Worm (Caenorhabditis elegans) whole organism, midembryonic: Measurements from ENCODE around the gene xbx-3.

Experiments used
- T22C8.4 ChIP-seq: fragments of 200-800 bp; sonication (Bioruptor generic); IDR thresholded peaks from 2 replicates; pipeline ENCODE4 v1.3.6; 2022; ENCODE audit warnings: missing genetic modification characterization, missing compliant biosample characterization
- flt-1 ChIP-seq: fragments of 200-800 bp; sonication (Bioruptor generic); IDR thresholded peaks from 2 replicates; pipeline ENCODE4 v1.3.6; 2022; ENCODE audit warnings: missing genetic modification characterization, missing compliant biosample characterization
- klf-2 ChIP-seq: fragments of 200-800 bp; sonication (Bioruptor generic); conservative IDR thresholded peaks from 2 replicates; pipeline ENCODE4 v1.3.6; 2022; ENCODE audit warnings: missing genetic modification reagents, missing genetic modification characterization, missing compliant biosample characterization
- med-1 ChIP-seq: sonication (generic microtip); optimal IDR thresholded peaks from 2 replicates; lab custom pipeline; 2017; ENCODE audit warnings: missing genetic modification characterization, mild to moderate bottlenecking, missing compliant biosample characterization, antibody characterized with exemption, missing genetic modification reagents; ENCODE audit not compliant: insufficient read depth
- ref-1 ChIP-seq: fragments of 200-800 bp; sonication (Bioruptor generic); conservative IDR thresholded peaks from 2 replicates; pipeline ENCODE4 v1.3.6; 2022; ENCODE audit warnings: missing genetic modification reagents, missing genetic modification characterization, missing compliant biosample characterization
- ztf-23 ChIP-seq: fragments of 200-800 bp; sonication (Bioruptor generic); IDR thresholded peaks from 2 replicates; pipeline ENCODE4 v1.3.6; 2022; ENCODE audit warnings: missing genetic modification reagents, missing genetic modification characterization, missing compliant biosample characterization
- ztf-29 ChIP-seq: fragments of 200-800 bp; sonication (Bioruptor generic); IDR thresholded peaks from 2 replicates; pipeline ENCODE4 v1.3.6; 2022; ENCODE audit warnings: missing genetic modification reagents, missing genetic modification characterization, missing compliant biosample characterization

DNA sequence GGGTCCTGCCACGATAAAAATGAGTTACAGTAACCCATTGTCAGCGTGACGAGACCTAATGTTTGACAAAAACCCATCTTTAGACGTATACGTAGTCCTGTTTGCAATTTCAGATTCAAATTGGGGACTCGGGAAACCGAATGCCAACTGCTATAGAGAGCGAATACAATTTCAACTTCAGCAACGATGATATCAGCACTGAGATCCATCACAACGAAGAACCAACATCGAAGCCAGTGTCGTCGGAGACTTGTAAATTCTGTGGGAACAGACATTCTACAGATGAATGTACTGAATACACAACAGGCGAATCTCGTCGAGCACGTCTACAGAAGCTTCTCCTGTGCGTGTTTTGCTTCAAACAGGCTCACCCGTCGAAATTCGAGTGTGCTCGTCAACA lies 49.8 kb downstream of the xbx-3 start:
- TF ChIP-seq ref-1 (GFP tag; lab: Robert Waterston, UW), result no peak
- no peak for TF ChIP-seq med-1 (GFP tag; lab: Kevin White, UChicago)
- no peak for TF ChIP-seq T22C8.4 (GFP tag; lab: Robert Waterston, UW)
- no peak for TF ChIP-seq ztf-23 (GFP tag; lab: Robert Waterston, UW)
- TF ChIP-seq klf-2 (GFP tag; lab: Robert Waterston, UW), result no peak
- no peak for TF ChIP-seq flt-1 (GFP tag; lab: Robert Waterston, UW)
- no peak for TF ChIP-seq ztf-29 (GFP tag; lab: Robert Waterston, UW)
